Worm (Caenorhabditis elegans): ENCODE measurements around the gene trxr-1.

ce11 chrIV:6970271-6970670 is 41.5 kb upstream of the trxr-1 start, which contains the start of gene ZK381.8:
- no peak for TF ChIP-seq him-1 (tag; optimal IDR thresholded peaks at IDR 0.05)
- TF ChIP-seq W03F9.2 (tag; optimal IDR thresholded peaks at IDR 0.05): no peak

Data from whole organism, L4/young adult.